Fruit fly (Drosophila melanogaster) whole organism, prepupa: ENCODE data around the gene Tollo.
A peak's percentile ranks its signal among the peaks of the same experiment; 100 is the strongest.

Source experiments
- Blimp-1 ChIP-seq: fragments of 200-800 bp; sonication (Bioruptor generic); optimal IDR thresholded peaks from 3 replicates; lab custom pipeline; 2017; ENCODE audit warnings: missing biosample characterization, missing genetic modification characterization, mild to moderate bottlenecking, moderate library complexity, missing genetic modification reagents
- CG10631 ChIP-seq: fragments of 200-800 bp; sonication (Bioruptor generic); optimal IDR thresholded peaks from 2 replicates; lab custom pipeline; 2016; ENCODE audit warnings: missing biosample characterization, missing genetic modification characterization
- CG11294 ChIP-seq: fragments of 200-800 bp; sonication (Bioruptor generic); IDR thresholded peaks from 2 replicates; pipeline ENCODE4 v1.3.6; 2022; ENCODE audit warnings: missing biosample characterization, missing genetic modification characterization
- CG11762 ChIP-seq: fragments of 200-800 bp; sonication (Bioruptor generic); optimal IDR thresholded peaks from 3 replicates; lab custom pipeline; 2016; ENCODE audit warnings: missing biosample characterization, missing genetic modification characterization; ENCODE audit not compliant: insufficient read depth
- CG11902 ChIP-seq: fragments of 200-800 bp; sonication (Bioruptor generic); optimal IDR thresholded peaks from 3 replicates; lab custom pipeline; 2016; ENCODE audit warnings: missing biosample characterization, missing genetic modification characterization
- CG1621 ChIP-seq: fragments of 200-800 bp; sonication (Bioruptor generic); optimal IDR thresholded peaks from 3 replicates; lab custom pipeline; 2018; ENCODE audit warnings: missing biosample characterization, mild to moderate bottlenecking, missing genetic modification characterization
- CG16779 ChIP-seq: fragments of 200-800 bp; sonication (Bioruptor generic); optimal IDR thresholded peaks from 3 replicates; lab custom pipeline; 2017; ENCODE audit warnings: missing biosample characterization, mild to moderate bottlenecking, missing genetic modification characterization
- CG3032 ChIP-seq: fragments of 200-800 bp; optimal IDR thresholded peaks from 2 replicates; lab custom pipeline; 2019; ENCODE audit warnings: missing biosample characterization, mild to moderate bottlenecking, missing genetic modification characterization, moderate library complexity
- CG31627 ChIP-seq: fragments of 200-800 bp; sonication (Bioruptor generic); optimal IDR thresholded peaks from 3 replicates; lab custom pipeline; 2016; ENCODE audit warnings: missing biosample characterization, missing genetic modification characterization
- CG32006 ChIP-seq: fragments of 200-800 bp; sonication (Bioruptor generic); optimal IDR thresholded peaks from 3 replicates; lab custom pipeline; 2017; ENCODE audit warnings: missing biosample characterization, mild to moderate bottlenecking, missing genetic modification characterization
- CG34406 ChIP-seq: fragments of 200-800 bp; sonication (Bioruptor generic); optimal IDR thresholded peaks from 3 replicates; lab custom pipeline; 2016; ENCODE audit warnings: missing biosample characterization, missing genetic modification characterization
- CG6276 ChIP-seq: fragments of 200-800 bp; sonication (Bioruptor generic); optimal IDR thresholded peaks from 2 replicates; lab custom pipeline; 2017; ENCODE audit warnings: missing biosample characterization, mild to moderate bottlenecking, missing genetic modification characterization
- CG6792 ChIP-seq: fragments of 200-800 bp; sonication (Bioruptor generic); optimal IDR thresholded peaks from 3 replicates; lab custom pipeline; 2016; ENCODE audit warnings: missing biosample characterization, missing genetic modification characterization
- CG6808 ChIP-seq: fragments of 200-800 bp; sonication (Bioruptor generic); optimal IDR thresholded peaks from 3 replicates; lab custom pipeline; 2017; ENCODE audit warnings: missing biosample characterization, missing genetic modification characterization, mild to moderate bottlenecking, moderate library complexity, missing genetic modification reagents
- CG6854 ChIP-seq: fragments of 200-800 bp; sonication (Bioruptor generic); optimal IDR thresholded peaks from 2 replicates; lab custom pipeline; 2017; ENCODE audit warnings: missing biosample characterization, mild to moderate bottlenecking, missing genetic modification characterization
- CG8319 ChIP-seq: fragments of 200-800 bp; sonication (Bioruptor generic); optimal IDR thresholded peaks from 3 replicates; lab custom pipeline; 2016; ENCODE audit warnings: missing biosample characterization, missing genetic modification characterization
- CG8632 ChIP-seq: fragments of 200-800 bp; sonication (Bioruptor generic); optimal IDR thresholded peaks from 3 replicates; lab custom pipeline; 2016; ENCODE audit warnings: missing biosample characterization, missing genetic modification characterization
- CG9139 ChIP-seq: fragments of 200-800 bp; sonication (Bioruptor generic); optimal IDR thresholded peaks from 3 replicates; lab custom pipeline; 2017; ENCODE audit warnings: missing biosample characterization, mild to moderate bottlenecking, missing genetic modification characterization
- Eip75B ChIP-seq: fragments of 200-800 bp; sonication (Bioruptor generic); optimal IDR thresholded peaks from 3 replicates; lab custom pipeline; 2016; ENCODE audit warnings: missing biosample characterization, missing genetic modification characterization
- Eip78C ChIP-seq: fragments of 200-800 bp; sonication (Bioruptor generic); peaks from one replicate; lab custom pipeline; 2016; ENCODE audit warnings: missing biosample characterization, missing genetic modification characterization
- Eip93F ChIP-seq: fragments of 200-800 bp; sonication (Bioruptor generic); optimal IDR thresholded peaks from 2 replicates; lab custom pipeline; 2016; ENCODE audit warnings: missing biosample characterization, mild to moderate bottlenecking, missing genetic modification characterization
- Ets21C ChIP-seq: fragments of 200-800 bp; sonication (Bioruptor generic); optimal IDR thresholded peaks from 3 replicates; lab custom pipeline; 2016; ENCODE audit warnings: missing biosample characterization, missing genetic modification characterization
- Ets96B ChIP-seq: fragments of 200-800 bp; optimal IDR thresholded peaks from 2 replicates; lab custom pipeline; 2019; ENCODE audit warnings: missing biosample characterization, mild to moderate bottlenecking, missing genetic modification characterization, moderate library complexity
- Gug ChIP-seq: fragments of 200-800 bp; sonication (Bioruptor generic); IDR thresholded peaks from 2 replicates; pipeline ENCODE4 v1.3.6; 2022; ENCODE audit warnings: missing biosample characterization, missing genetic modification characterization
- Hr38 ChIP-seq: sonication (Bioruptor generic); optimal IDR thresholded peaks from 2 replicates; lab custom pipeline; 2016; ENCODE audit warnings: missing biosample characterization, missing genetic modification characterization
- Hr39 ChIP-seq: fragments of 200-800 bp; sonication (Bioruptor generic); optimal IDR thresholded peaks from 2 replicates; lab custom pipeline; 2016; ENCODE audit warnings: missing biosample characterization, missing genetic modification characterization
- Hr4 ChIP-seq: fragments of 200-800 bp; sonication (Bioruptor generic); optimal IDR thresholded peaks from 3 replicates; lab custom pipeline; 2016; ENCODE audit warnings: missing biosample characterization, missing genetic modification characterization
- Lpt ChIP-seq: fragments of 200-800 bp; sonication (Bioruptor generic); optimal IDR thresholded peaks from 3 replicates; lab custom pipeline; 2016; ENCODE audit warnings: missing biosample characterization, missing genetic modification characterization
- Met ChIP-seq: fragments of 200-800 bp; sonication (Bioruptor generic); optimal IDR thresholded peaks from 3 replicates; lab custom pipeline; 2016; ENCODE audit warnings: missing biosample characterization, missing genetic modification characterization
- OdsH ChIP-seq: fragments of 200-800 bp; sonication (Bioruptor generic); optimal IDR thresholded peaks from 3 replicates; lab custom pipeline; 2016; ENCODE audit warnings: missing biosample characterization, missing genetic modification characterization
- Smox ChIP-seq: fragments of 200-800 bp; sonication (Bioruptor generic); optimal IDR thresholded peaks from 3 replicates; lab custom pipeline; 2016; ENCODE audit warnings: missing biosample characterization, missing genetic modification characterization
- Sox14 ChIP-seq: fragments of 200-800 bp; sonication (Bioruptor generic); optimal IDR thresholded peaks from 3 replicates; lab custom pipeline; 2016; ENCODE audit warnings: missing biosample characterization, missing genetic modification characterization
- Sox15 ChIP-seq: fragments of 200-800 bp; sonication (Bioruptor generic); optimal IDR thresholded peaks from 3 replicates; lab custom pipeline; 2016; ENCODE audit warnings: missing biosample characterization, missing genetic modification characterization
- achi ChIP-seq: fragments of 200-800 bp; sonication (Bioruptor generic); optimal IDR thresholded peaks from 3 replicates; lab custom pipeline; 2016; ENCODE audit warnings: missing biosample characterization, missing genetic modification characterization
- acj6 ChIP-seq: fragments of 200-800 bp; sonication (Bioruptor generic); optimal IDR thresholded peaks from 3 replicates; lab custom pipeline; 2016; ENCODE audit warnings: missing biosample characterization, missing genetic modification characterization
- cyc ChIP-seq: fragments of 200-800 bp; sonication (Bioruptor generic); optimal IDR thresholded peaks from 3 replicates; lab custom pipeline; 2016; ENCODE audit warnings: missing biosample characterization, missing genetic modification characterization
- dac ChIP-seq: fragments of 200-800 bp; sonication (Bioruptor generic); optimal IDR thresholded peaks from 2 replicates; lab custom pipeline; 2017; ENCODE audit warnings: missing biosample characterization, mild to moderate bottlenecking, missing genetic modification characterization
- dsx ChIP-seq: fragments of 200-800 bp; optimal IDR thresholded peaks from 3 replicates; lab custom pipeline; 2019; ENCODE audit warnings: missing biosample characterization, mild to moderate bottlenecking, missing genetic modification characterization, moderate library complexity; ENCODE audit not compliant: poor library complexity, severe bottlenecking
- esn ChIP-seq: fragments of 200-800 bp; sonication (Bioruptor generic); optimal IDR thresholded peaks from 2 replicates; lab custom pipeline; 2016; ENCODE audit warnings: missing biosample characterization, mild to moderate bottlenecking, missing genetic modification characterization, moderate library complexity
- fd85E ChIP-seq: fragments of 200-800 bp; sonication (Bioruptor generic); optimal IDR thresholded peaks from 3 replicates; lab custom pipeline; 2016; ENCODE audit warnings: missing biosample characterization, missing genetic modification characterization
- fkh ChIP-seq: fragments of 200-800 bp; sonication (Bioruptor generic); optimal IDR thresholded peaks from 3 replicates; lab custom pipeline; 2017; ENCODE audit warnings: missing biosample characterization, mild to moderate bottlenecking, missing genetic modification characterization, moderate library complexity
- lz ChIP-seq: fragments of 200-800 bp; sonication (Bioruptor generic); optimal IDR thresholded peaks from 3 replicates; lab custom pipeline; 2016; ENCODE audit warnings: missing biosample characterization, missing genetic modification characterization
- pdm3 ChIP-seq: fragments of 200-800 bp; sonication (Bioruptor generic); optimal IDR thresholded peaks from 3 replicates; lab custom pipeline; 2016; ENCODE audit warnings: missing biosample characterization, missing genetic modification characterization
- salr ChIP-seq, 2 experiments: fragments of 200-800 bp; sonication (Bioruptor generic); optimal IDR thresholded peaks; 3 replicates each; lab custom pipeline; 2016 to 2018; ENCODE audit warnings: missing biosample characterization in 2 of 2, missing genetic modification characterization in 2 of 2, mild to moderate bottlenecking in 1 of 2
- spab ChIP-seq: fragments of 200-800 bp; sonication (Bioruptor generic); optimal IDR thresholded peaks from 2 replicates; lab custom pipeline; 2017; ENCODE audit warnings: missing biosample characterization, mild to moderate bottlenecking, missing genetic modification characterization, missing genetic modification reagents
- ss ChIP-seq, 2 experiments: fragments of 200-800 bp; sonication (Bioruptor generic); optimal IDR thresholded peaks; 2 replicates in 1 of 2; 3 replicates in 1 of 2; lab custom pipeline; 2017 to 2018; ENCODE audit warnings: mild to moderate bottlenecking in 2 of 2, missing biosample characterization in 2 of 2, missing genetic modification characterization in 2 of 2, moderate library complexity in 1 of 2
- topi ChIP-seq: fragments of 200-800 bp; sonication (Bioruptor generic); optimal IDR thresholded peaks from 3 replicates; lab custom pipeline; 2016; ENCODE audit warnings: missing biosample characterization, missing genetic modification characterization
- vri ChIP-seq: fragments of 200-800 bp; sonication (Bioruptor generic); optimal IDR thresholded peaks from 3 replicates; lab custom pipeline; 2016; ENCODE audit warnings: missing biosample characterization, mild to moderate bottlenecking, missing genetic modification characterization

Tollo gene

DNA sequence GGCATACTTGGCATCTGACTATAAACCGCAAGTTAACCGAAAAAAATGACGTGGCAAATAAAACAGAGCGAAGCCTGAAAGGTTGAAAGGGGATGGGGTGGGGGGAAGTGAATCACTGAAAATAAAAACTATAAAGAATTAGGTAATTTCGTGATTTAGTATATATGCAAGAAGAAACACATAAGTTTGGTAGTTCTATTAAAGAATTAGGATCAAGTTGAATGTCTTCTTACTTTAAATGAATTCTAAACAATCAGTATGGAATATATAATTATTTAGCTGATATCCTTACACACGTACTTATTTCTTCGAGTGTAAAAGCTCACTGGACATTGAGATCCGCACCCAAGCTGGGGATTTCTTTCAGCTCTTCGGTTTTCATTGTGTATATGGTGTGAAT, 22.9 kb downstream of the Tollo start (continued):
- TF ChIP-seq CG6792 (GFP tag; lab: Kevin White, UChicago), result peak; percentile 68
- TF ChIP-seq CG10631 (GFP tag; lab: Kevin White, UChicago), result peak; percentile 22
- peak; percentile 62 for TF ChIP-seq acj6 (GFP tag; lab: Kevin White, UChicago)
- TF ChIP-seq dsx (GFP tag; lab: Kevin White, UChicago), result peak; percentile 34
- peak in 1 of 2 experiments; percentile 41 for TF ChIP-seq salr (GFP tag; optimal IDR thresholded peaks at IDR 0.05; lab: Kevin White, UChicago)
- no peak for TF ChIP-seq Gug (GFP tag; lab: Robert Waterston, UW)
- TF ChIP-seq CG1621 (tag; lab: Kevin White, UChicago), result no peak
- TF ChIP-seq CG11294 (GFP tag; lab: Robert Waterston, UW), result no peak

DNA sequence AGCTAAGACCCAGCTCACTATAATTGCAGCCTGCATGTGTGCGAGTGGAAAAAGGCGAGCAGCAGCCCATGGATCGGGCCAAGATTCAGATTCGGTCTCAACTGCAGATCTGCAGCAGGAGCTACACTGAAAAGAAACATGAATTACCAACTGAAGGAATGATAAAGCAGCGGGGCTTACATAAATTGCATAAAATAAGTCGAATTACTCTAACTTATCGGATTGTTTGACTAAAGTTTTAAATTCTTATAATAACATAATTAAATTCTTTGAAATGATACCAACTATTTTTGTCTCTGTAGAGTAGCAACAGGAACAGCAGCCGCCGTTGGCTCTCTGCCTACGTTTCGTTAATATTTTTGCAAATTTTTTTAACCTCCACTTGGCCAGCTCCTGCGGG, 25.2 kb downstream of the Tollo start:
- TF ChIP-seq OdsH (GFP tag; lab: Kevin White, UChicago) (peak; percentile 96), Eip78C (GFP tag; lab: Kevin White, UChicago) (peak; percentile 99), CG11762 (GFP tag; lab: Kevin White, UChicago) (peak; percentile 95), Hr39 (GFP tag; lab: Kevin White, UChicago) (peak; percentile 95), Smox (GFP tag; lab: Kevin White, UChicago) (peak; percentile 94), topi (GFP tag; lab: Kevin White, UChicago) (peak; percentile 97), CG6854 (GFP tag; lab: Kevin White, UChicago) (peak; percentile 95), fkh (GFP tag; lab: Kevin White, UChicago) (no peak), Sox15 (peak; percentile 93), CG8319 (GFP tag; lab: Kevin White, UChicago) (peak; percentile 90), salr (GFP tag; optimal IDR thresholded peaks at IDR 0.05; lab: Kevin White, UChicago) (peak; percentile 86 to 93), CG8632 (peak; percentile 94), Ets21C (GFP tag; lab: Kevin White, UChicago) (peak; percentile 90), Met (GFP tag; lab: Kevin White, UChicago) (peak; percentile 97), CG9139 (peak; percentile 88), pdm3 (GFP tag; lab: Kevin White, UChicago) (peak; percentile 96), dac (GFP tag; lab: Kevin White, UChicago) (peak; percentile 86), fd85E (GFP tag; lab: Kevin White, UChicago) (peak; percentile 91), CG1621 (tag; lab: Kevin White, UChicago) (peak; percentile 96), cyc (GFP tag; lab: Kevin White, UChicago) (peak; percentile 94), Eip93F (GFP tag; lab: Kevin White, UChicago) (peak; percentile 96), CG10631 (GFP tag; lab: Kevin White, UChicago) (peak; percentile 97), CG11294 (GFP tag; lab: Robert Waterston, UW) (peak; percentile 72), Blimp-1 (peak; percentile 83), CG6808 (GFP tag; lab: Kevin White, UChicago) (peak; percentile 94), CG3032 (tag; lab: Kevin White, UChicago) (peak; percentile 95), spab (GFP tag; lab: Kevin White, UChicago) (peak; percentile 93), CG32006 (peak; percentile 93), esn (peak; percentile 98), Gug (GFP tag; lab: Robert Waterston, UW) (peak; percentile 84), Sox14 (GFP tag; lab: Kevin White, UChicago) (peak; percentile 97), Ets96B (tag; lab: Kevin White, UChicago) (peak; percentile 96), vri (GFP tag; lab: Kevin White, UChicago) (peak; percentile 95), achi (peak; percentile 95), CG11902 (GFP tag; lab: Kevin White, UChicago) (peak; percentile 94), Hr4 (peak; percentile 93), Lpt (GFP tag; lab: Kevin White, UChicago) (peak; percentile 91), Eip75B (GFP tag; lab: Kevin White, UChicago) (peak; percentile 92), CG6276 (GFP tag; lab: Kevin White, UChicago) (peak; percentile 89), lz (GFP tag; lab: Kevin White, UChicago) (peak; percentile 95), CG16779 (tag; lab: Kevin White, UChicago) (peak; percentile 93), CG34406 (GFP tag; lab: Kevin White, UChicago) (peak; percentile 94), CG31627 (GFP tag; lab: Kevin White, UChicago) (peak; percentile 96), dsx (GFP tag; lab: Kevin White, UChicago) (peak; percentile 94), Hr38 (GFP tag; lab: Kevin White, UChicago) (peak; percentile 32), ss (GFP tag; optimal IDR thresholded peaks at IDR 0.05; lab: Kevin White, UChicago) (peak; percentile 94 to 95)
